Worm (Caenorhabditis elegans) whole organism, mixed stage, embryonic: Measurements from ENCODE around the gene pycr-1.

Experiments used
- M03D4.4 ChIP-seq: sonication (generic microtip); optimal IDR thresholded peaks from 2 replicates; lab custom pipeline; 2017; ENCODE audit warnings: mild to moderate bottlenecking, missing genetic modification characterization, missing compliant biosample characterization
- bed-3 ChIP-seq: fragments of 200-800 bp; sonication (Bioruptor generic); optimal IDR thresholded peaks from 3 replicates; lab custom pipeline; 2018; ENCODE audit warnings: mild to moderate bottlenecking, missing genetic modification characterization, moderate library complexity, missing compliant biosample characterization
- blmp-1 ChIP-seq: fragments of 150-350 bp; optimal IDR thresholded peaks from 2 replicates; lab custom pipeline; 2014; ENCODE audit warnings: missing biosample characterization, missing genetic modification characterization
- ceh-39 ChIP-seq: fragments of 150-350 bp; optimal IDR thresholded peaks from 2 replicates; lab custom pipeline; 2014; ENCODE audit warnings: missing biosample characterization, missing genetic modification characterization
- ceh-43 ChIP-seq: fragments of 200-800 bp; sonication (Bioruptor generic); optimal IDR thresholded peaks from 2 replicates; lab custom pipeline; 2018; ENCODE audit warnings: mild to moderate bottlenecking, missing genetic modification characterization, moderate library complexity, missing compliant biosample characterization
- cnd-1 ChIP-seq: fragments of 200-800 bp; sonication (Bioruptor generic); optimal IDR thresholded peaks from 2 replicates; lab custom pipeline; 2018; ENCODE audit warnings: mild to moderate bottlenecking, missing genetic modification characterization, missing compliant biosample characterization
- drap-1 ChIP-seq: fragments of 200-800 bp; sonication (Bioruptor generic); optimal IDR thresholded peaks from 3 replicates; lab custom pipeline; 2018; ENCODE audit warnings: mild to moderate bottlenecking, missing genetic modification characterization, missing compliant biosample characterization
- elt-3 ChIP-seq: fragments of 150-350 bp; optimal IDR thresholded peaks from 2 replicates; lab custom pipeline; 2014; ENCODE audit warnings: missing biosample characterization, missing genetic modification characterization
- flh-1 ChIP-seq: fragments of 200-800 bp; sonication (Bioruptor generic); optimal IDR thresholded peaks from 2 replicates; lab custom pipeline; 2018; ENCODE audit warnings: mild to moderate bottlenecking, missing genetic modification characterization, moderate library complexity, missing compliant biosample characterization
- hlh-1 ChIP-seq: fragments of 150-350 bp; optimal IDR thresholded peaks from 2 replicates; lab custom pipeline; 2014; ENCODE audit warnings: missing biosample characterization, missing genetic modification reagents, missing genetic modification characterization
- lin-13 ChIP-seq: fragments of 150-350 bp; optimal IDR thresholded peaks from 2 replicates; lab custom pipeline; 2014; ENCODE audit warnings: missing biosample characterization, missing genetic modification characterization
- lin-32 ChIP-seq: fragments of 200-800 bp; sonication (Bioruptor generic); optimal IDR thresholded peaks from 2 replicates; lab custom pipeline; 2018; ENCODE audit warnings: mild to moderate bottlenecking, missing genetic modification characterization, missing compliant biosample characterization
- lsy-2 ChIP-seq: fragments of 150-350 bp; optimal IDR thresholded peaks from 2 replicates; lab custom pipeline; 2014; ENCODE audit warnings: missing biosample characterization, missing genetic modification characterization
- mab-5 ChIP-seq: fragments of 150-350 bp; optimal IDR thresholded peaks from 2 replicates; lab custom pipeline; 2014; ENCODE audit warnings: missing biosample characterization, missing genetic modification characterization
- mep-1 ChIP-seq: fragments of 150-350 bp; optimal IDR thresholded peaks from 2 replicates; lab custom pipeline; 2017; ENCODE audit warnings: missing biosample characterization, missing genetic modification reagents, missing genetic modification characterization, inconsistent platforms
- mls-2 ChIP-seq: sonication (generic microtip); optimal IDR thresholded peaks from 2 replicates; lab custom pipeline; 2016; ENCODE audit warnings: mild to moderate bottlenecking, missing genetic modification characterization, moderate library complexity, missing compliant biosample characterization
- nhr-12 ChIP-seq: fragments of 150-350 bp; optimal IDR thresholded peaks from 2 replicates; lab custom pipeline; 2014; ENCODE audit warnings: missing biosample characterization, missing genetic modification characterization
- nhr-2 ChIP-seq: fragments of 150-350 bp; optimal IDR thresholded peaks from 2 replicates; lab custom pipeline; 2014; ENCODE audit warnings: missing biosample characterization, missing genetic modification characterization
- nhr-237 ChIP-seq: fragments of 150-350 bp; optimal IDR thresholded peaks from 2 replicates; lab custom pipeline; 2014; ENCODE audit warnings: missing biosample characterization, missing genetic modification characterization
- nhr-28 ChIP-seq: fragments of 150-350 bp; optimal IDR thresholded peaks from 2 replicates; lab custom pipeline; 2014; ENCODE audit warnings: missing biosample characterization, missing genetic modification characterization
- nhr-76 ChIP-seq: sonication (generic microtip); optimal IDR thresholded peaks from 2 replicates; lab custom pipeline; 2017; ENCODE audit warnings: missing biosample characterization, missing genetic modification characterization
- pha-4 ChIP-seq: fragments of 150-350 bp; optimal IDR thresholded peaks from 2 replicates; lab custom pipeline; 2018; ENCODE audit warnings: missing biosample characterization, missing genetic modification reagents, missing genetic modification characterization
- sem-2 ChIP-seq: fragments of 200-800 bp; sonication (Bioruptor generic); optimal IDR thresholded peaks from 2 replicates; lab custom pipeline; 2018; ENCODE audit warnings: mild to moderate bottlenecking, missing genetic modification characterization, missing compliant biosample characterization
- snpc-4 ChIP-seq: fragments of 150-350 bp; optimal IDR thresholded peaks from 2 replicates; lab custom pipeline; 2014; ENCODE audit warnings: missing biosample characterization, missing genetic modification characterization
- sptf-1 ChIP-seq: sonication (generic microtip); optimal IDR thresholded peaks from 2 replicates; lab custom pipeline; 2017; ENCODE audit warnings: mild to moderate bottlenecking, missing genetic modification characterization, moderate library complexity, missing compliant biosample characterization
- tbx-8 ChIP-seq: fragments of 200-800 bp; sonication (Bioruptor generic); optimal IDR thresholded peaks from 2 replicates; lab custom pipeline; 2018; ENCODE audit warnings: mild to moderate bottlenecking, missing genetic modification characterization, moderate library complexity, missing compliant biosample characterization
- unc-120 ChIP-seq: sonication (generic microtip); optimal IDR thresholded peaks from 2 replicates; lab custom pipeline; 2017; ENCODE audit warnings: missing genetic modification characterization, missing compliant biosample characterization; ENCODE audit not compliant: poor library complexity, severe bottlenecking
- unc-39 ChIP-seq: fragments of 150-350 bp; optimal IDR thresholded peaks from 2 replicates; lab custom pipeline; 2014; ENCODE audit warnings: missing biosample characterization, missing genetic modification characterization
- unc-62 ChIP-seq: fragments of 150-350 bp; optimal IDR thresholded peaks from 2 replicates; lab custom pipeline; 2014; ENCODE audit warnings: missing biosample characterization, missing genetic modification reagents, missing genetic modification characterization
- zip-8 ChIP-seq: fragments of 150-350 bp; optimal IDR thresholded peaks from 2 replicates; lab custom pipeline; 2014; ENCODE audit warnings: missing biosample characterization, missing genetic modification characterization

Gene pycr-1

DNA sequence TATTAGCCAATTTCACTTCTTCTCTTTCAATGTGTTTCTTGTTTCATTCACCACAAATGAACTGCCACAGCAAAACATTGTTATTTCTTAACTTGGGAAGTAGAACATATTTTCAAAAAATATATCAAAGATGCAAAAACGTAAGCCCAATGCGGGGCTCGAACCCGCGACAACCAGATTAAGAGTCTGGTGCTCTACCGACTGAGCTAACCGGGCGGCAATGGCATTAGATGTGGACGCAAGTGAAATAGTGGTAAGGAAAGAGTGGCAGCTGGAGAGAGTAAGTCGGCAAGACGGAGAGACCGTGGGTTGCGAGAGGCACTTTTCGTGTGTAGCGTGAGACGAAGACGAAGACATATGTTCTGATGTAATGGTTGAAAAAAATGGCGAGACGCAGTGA is 40.6 kb upstream of the pycr-1 start (continued):
- peak; percentile 95 for TF ChIP-seq sem-2
- TF ChIP-seq unc-120 (tag; lab: Kevin White, UChicago) = peak; percentile 98
- peak; percentile 98 for TF ChIP-seq cnd-1 (tag; lab: Kevin White, UChicago)
- peak; percentile 3 for TF ChIP-seq elt-3
- TF ChIP-seq mls-2 (tag; lab: Kevin White, UChicago) = no peak
- TF ChIP-seq zip-8 = no peak
- TF ChIP-seq lin-13 (tag; lab: Kevin White, UChicago) = peak; percentile 42

ce11 chrX:12108517-12109216 is 38.0 kb upstream of the pycr-1 start, which contains the start of the genes W03G11.2 and lgc-13:
TSS of gene W03G11.2 (minus strand) at chrX:12108617.
TSS of gene lgc-13 (plus strand) at chrX:12109166.
- no peak for TF ChIP-seq nhr-76 (tag; lab: Kevin White, UChicago)
- TF ChIP-seq nhr-237 = no peak
- no peak for TF ChIP-seq unc-62 (GFP tag; lab: Kevin White, UChicago)
- TF ChIP-seq pha-4 (tag; lab: Kevin White, UChicago) = no peak
- no peak for TF ChIP-seq nhr-12 (tag; lab: Kevin White, UChicago)
- TF ChIP-seq tbx-8 (GFP tag; lab: Kevin White, UChicago) = no peak
- no peak for TF ChIP-seq hlh-1
- TF ChIP-seq nhr-28 (tag; lab: Kevin White, UChicago) = no peak
- TF ChIP-seq mab-5 (tag; lab: Kevin White, UChicago) = no peak
- TF ChIP-seq lin-13 (tag; lab: Kevin White, UChicago) = no peak
- no peak for TF ChIP-seq mep-1 (tag; lab: Kevin White, UChicago)
- no peak for TF ChIP-seq ceh-43 (GFP tag; lab: Kevin White, UChicago)

DNA sequence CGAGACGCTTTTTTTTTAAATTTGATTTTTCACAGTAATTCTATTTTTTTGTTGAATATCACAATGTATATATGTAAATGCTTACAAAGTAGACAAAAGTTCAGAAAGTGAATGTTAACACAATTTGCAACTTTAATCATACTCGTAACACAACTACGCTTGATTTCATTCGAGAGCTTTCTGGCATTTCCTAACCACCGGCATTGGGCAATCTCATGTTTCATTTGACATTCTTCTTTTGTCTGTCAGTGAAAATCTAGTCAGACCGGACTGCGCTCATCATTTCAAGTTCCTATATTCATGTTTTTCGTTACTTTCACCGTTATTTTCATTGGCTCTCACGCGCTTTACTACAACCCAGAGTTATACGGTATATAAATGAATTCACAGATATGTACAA is 35.4 kb upstream of the pycr-1 start, which contains the start of gene lgc-14:
lgc-14 (plus strand) TSS at position 301 of the 400 bp plus-strand sequence.
- TF ChIP-seq nhr-237 (no peak), nhr-28 (tag; lab: Kevin White, UChicago) (no peak), sem-2 (no peak), lin-13 (tag; lab: Kevin White, UChicago) (no peak)

DNA sequence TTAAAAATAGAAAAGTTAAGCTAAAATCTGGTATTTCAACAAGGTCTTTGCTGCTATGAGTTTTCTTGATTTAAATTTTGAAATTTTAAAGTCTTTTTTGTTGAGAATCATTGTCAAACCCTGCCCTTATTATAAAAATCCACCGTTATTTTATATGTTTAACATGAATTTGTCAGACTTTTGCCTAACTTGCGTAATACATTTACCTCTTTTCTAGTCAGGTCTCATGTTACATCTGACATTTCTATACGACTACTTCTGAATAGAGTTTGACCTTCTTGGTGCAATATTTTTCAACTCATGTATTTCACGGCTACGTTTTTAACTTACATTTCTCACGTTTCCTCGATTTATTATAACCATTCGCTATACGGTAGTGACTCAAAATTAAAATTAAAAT is 32.6 kb upstream of the pycr-1 start, which contains the start of gene lgc-15:
lgc-15 (plus strand) TSS at position 301 of the 400 bp plus-strand sequence.
- no peak for TF ChIP-seq sem-2
- TF ChIP-seq lin-13 (tag; lab: Kevin White, UChicago) = no peak
- no peak for TF ChIP-seq unc-120 (tag; lab: Kevin White, UChicago)
- no peak for TF ChIP-seq unc-39 (tag; lab: Kevin White, UChicago)
- TF ChIP-seq flh-1 (GFP tag; lab: Kevin White, UChicago) = no peak
- TF ChIP-seq zip-8 = no peak
- no peak for TF ChIP-seq drap-1
- TF ChIP-seq nhr-2 (tag; lab: Kevin White, UChicago) = no peak
- no peak for TF ChIP-seq elt-3
- no peak for TF ChIP-seq M03D4.4 (tag; lab: Kevin White, UChicago)
- TF ChIP-seq sptf-1 = no peak
- no peak for TF ChIP-seq cnd-1 (tag; lab: Kevin White, UChicago)
- TF ChIP-seq lsy-2 (tag; lab: Kevin White, UChicago) = no peak
- no peak for TF ChIP-seq bed-3 (GFP tag; lab: Kevin White, UChicago)

ce11 chrX:12118340-12118739 is 28.3 kb upstream of the pycr-1 start, which contains the start of gene lgc-16:
TSS of gene lgc-16 (plus strand) at chrX:12118640.
- TF ChIP-seq blmp-1 = no peak
- no peak for TF ChIP-seq unc-39 (tag; lab: Kevin White, UChicago)
- no peak for TF ChIP-seq lin-32 (GFP tag; lab: Kevin White, UChicago)
- no peak for TF ChIP-seq cnd-1 (tag; lab: Kevin White, UChicago)
- TF ChIP-seq tbx-8 (GFP tag; lab: Kevin White, UChicago) = no peak
- no peak for TF ChIP-seq bed-3 (GFP tag; lab: Kevin White, UChicago)
- no peak for TF ChIP-seq mep-1 (tag; lab: Kevin White, UChicago)
- no peak for TF ChIP-seq snpc-4 (tag; lab: Kevin White, UChicago)
- TF ChIP-seq sem-2 = no peak

ce11 chrX:12121285-12121684 is 25.3 kb upstream of the pycr-1 start, which contains the start of gene lgc-17:
TSS of gene lgc-17 (plus strand) at chrX:12121585.
- TF ChIP-seq nhr-2 (tag; lab: Kevin White, UChicago) = no peak
- no peak for TF ChIP-seq lin-13 (tag; lab: Kevin White, UChicago)
- no peak for TF ChIP-seq nhr-76 (tag; lab: Kevin White, UChicago)
- no peak for TF ChIP-seq ceh-39
- no peak for TF ChIP-seq mls-2 (tag; lab: Kevin White, UChicago)
- no peak for TF ChIP-seq elt-3
- TF ChIP-seq sptf-1 = no peak
- TF ChIP-seq sem-2 = no peak
- TF ChIP-seq nhr-28 (tag; lab: Kevin White, UChicago) = no peak
- no peak for TF ChIP-seq tbx-8 (GFP tag; lab: Kevin White, UChicago)
- TF ChIP-seq bed-3 (GFP tag; lab: Kevin White, UChicago) = no peak
- no peak for TF ChIP-seq cnd-1 (tag; lab: Kevin White, UChicago)
- no peak for TF ChIP-seq unc-120 (tag; lab: Kevin White, UChicago)
- TF ChIP-seq, all 35 proteins: peak for 0
